Fruit fly (Drosophila melanogaster): Measurements from ENCODE around the gene CG34177.

The CG34177 gene

dm6 chr2L:4403013-4403604 lies 30.6 kb upstream of the CG34177 start, which contains the start of gene Dim1 (continued):
- no peak for TF ChIP-seq CG17829 (tag; optimal IDR thresholded peaks at IDR 0.05)
- TF ChIP-seq trh (GFP tag; optimal IDR thresholded peaks at IDR 0.05) = no peak
- TF ChIP-seq fd3F (GFP tag; optimal IDR thresholded peaks at IDR 0.05) = no peak
- peak; percentile 14 for TF ChIP-seq CG1792 (GFP tag; optimal IDR thresholded peaks at IDR 0.05)
- no peak for TF ChIP-seq CG7357 (GFP tag; IDR thresholded peaks at IDR 0.05)
- TF ChIP-seq sens (GFP tag) = peak; percentile 66
- no peak for TF ChIP-seq CG4820 (GFP tag; optimal IDR thresholded peaks at IDR 0.05)
- no peak for TF ChIP-seq HLHmδ (GFP tag; optimal IDR thresholded peaks at IDR 0.05)
- no peak for TF ChIP-seq CG7372 (GFP tag; IDR thresholded peaks at IDR 0.05)
- no peak for TF ChIP-seq CG30020 (tag; optimal IDR thresholded peaks at IDR 0.05)
- TF ChIP-seq Stat92E (GFP tag; optimal IDR thresholded peaks at IDR 0.05) = no peak
- peak; percentile 78 for TF ChIP-seq tna (GFP tag; IDR thresholded peaks at IDR 0.05; ENCODE audit: partially characterized antibody)
- no peak for TF ChIP-seq CG7786 (GFP tag; optimal IDR thresholded peaks at IDR 0.05)
- TF ChIP-seq Scr (GFP tag; IDR thresholded peaks at IDR 0.05; ENCODE audit: partially characterized antibody) = peak; percentile 72
- TF ChIP-seq z (GFP tag; IDR thresholded peaks at IDR 0.05) = no peak
- no peak for TF ChIP-seq sens-2 (GFP tag; IDR thresholded peaks at IDR 0.05)
- no peak for TF ChIP-seq CG10274 (GFP tag; optimal IDR thresholded peaks at IDR 0.05)
- TF ChIP-seq cato (GFP tag; optimal IDR thresholded peaks at IDR 0.05; ENCODE audit: borderline replicate concordance) = no peak
- no peak for TF ChIP-seq CG5245 (GFP tag; optimal IDR thresholded peaks at IDR 0.05)
- no peak for TF ChIP-seq zen (tag; optimal IDR thresholded peaks at IDR 0.05)
- no peak for TF ChIP-seq az2 (GFP tag; optimal IDR thresholded peaks at IDR 0.05)
- TF ChIP-seq CG1233 (GFP tag; optimal IDR thresholded peaks at IDR 0.05) = peak; percentile 16
- TF ChIP-seq Optix (GFP tag; IDR thresholded peaks at IDR 0.05) = no peak
- TF ChIP-seq Mad (GFP tag; optimal IDR thresholded peaks at IDR 0.05) = peak; percentile 29
- TF ChIP-seq CG1647 (GFP tag; optimal IDR thresholded peaks at IDR 0.05) = no peak
- peak; percentile 46 for TF ChIP-seq CG12659 (GFP tag; optimal IDR thresholded peaks at IDR 0.05)
- TF ChIP-seq vnd (GFP tag; IDR thresholded peaks at IDR 0.05; ENCODE audit: partially characterized antibody) = peak; percentile 68
- no peak for TF ChIP-seq abd-A (tag; optimal IDR thresholded peaks at IDR 0.05)
- TF ChIP-seq CG17385 (GFP tag; optimal IDR thresholded peaks at IDR 0.05) = no peak
- TF ChIP-seq CG3838 (GFP tag; optimal IDR thresholded peaks at IDR 0.05) = no peak
- no peak for TF ChIP-seq sim (GFP tag; IDR thresholded peaks at IDR 0.05)
- TF ChIP-seq aop (GFP tag; IDR thresholded peaks at IDR 0.05) = no peak
- TF ChIP-seq Neu2 (GFP tag; optimal IDR thresholded peaks at IDR 0.05; ENCODE audit: borderline replicate concordance) = no peak
- TF ChIP-seq CG12071 (GFP tag; optimal IDR thresholded peaks at IDR 0.05) = no peak
- TF ChIP-seq Taf1 (GFP tag; IDR thresholded peaks at IDR 0.05) = no peak
- TF ChIP-seq gro (GFP tag; optimal IDR thresholded peaks at IDR 0.05) = no peak
- TF ChIP-seq stwl (tag; optimal IDR thresholded peaks at IDR 0.05) = peak; percentile 82
- TF ChIP-seq Fer2 (tag; optimal IDR thresholded peaks at IDR 0.05) = no peak
- peak; percentile 54 for TF ChIP-seq CG15514 (GFP tag; optimal IDR thresholded peaks at IDR 0.05)
- TF ChIP-seq Adf1 (GFP tag; IDR thresholded peaks at IDR 0.05) = no peak
- TF ChIP-seq CG3995 (GFP tag; optimal IDR thresholded peaks at IDR 0.05) = no peak
- peak; percentile 88 for TF ChIP-seq CG34224 (GFP tag; IDR thresholded peaks at IDR 0.05; ENCODE audit: partially characterized antibody)
- TF ChIP-seq Xrp1 (GFP tag; IDR thresholded peaks at IDR 0.05) = no peak
- no peak for TF ChIP-seq corto (GFP tag; optimal IDR thresholded peaks at IDR 0.05)
- no peak for TF ChIP-seq ind (GFP tag; optimal IDR thresholded peaks at IDR 0.05)
- TF ChIP-seq CG13424 (tag; optimal IDR thresholded peaks at IDR 0.05) = no peak
- TF ChIP-seq CG4404 (GFP tag; IDR thresholded peaks at IDR 0.05) = no peak
- TF ChIP-seq Xbp1 (GFP tag; optimal IDR thresholded peaks at IDR 0.05) = no peak
- TF ChIP-seq da (GFP tag; optimal IDR thresholded peaks at IDR 0.05) = no peak
- TF ChIP-seq zen2 (GFP tag; IDR thresholded peaks at IDR 0.05; ENCODE audit: partially characterized antibody) = peak; percentile 81
- TF ChIP-seq CG15073 (GFP tag; optimal IDR thresholded peaks at IDR 0.05) = no peak

Measured in whole organism, embryonic.